Worm (Caenorhabditis elegans) whole organism, L4/young adult: Measurements from ENCODE around the gene srbc-29.
"Not testable (repeated sequence)": the region's sequence is repeated elsewhere in the genome, so short reads cannot be mapped to it uniquely, and the experiment has no call there.

Experiments used
- W03F9.2 ChIP-seq: fragments of 150-350 bp; optimal IDR thresholded peaks from 2 replicates; lab custom pipeline; 2014; ENCODE audit warnings: missing biosample characterization, missing genetic modification characterization
- dao-5 ChIP-seq: sonication (generic microtip); optimal IDR thresholded peaks from 2 replicates; lab custom pipeline; 2016; ENCODE audit warnings: missing genotype, missing genetic modification characterization, moderate library complexity, missing compliant biosample characterization
- him-1 ChIP-seq: sonication (generic microtip); optimal IDR thresholded peaks from 2 replicates; lab custom pipeline; 2016; ENCODE audit warnings: missing genotype, missing genetic modification reagents, missing genetic modification characterization, missing compliant biosample characterization

The srbc-29 gene

DNA sequence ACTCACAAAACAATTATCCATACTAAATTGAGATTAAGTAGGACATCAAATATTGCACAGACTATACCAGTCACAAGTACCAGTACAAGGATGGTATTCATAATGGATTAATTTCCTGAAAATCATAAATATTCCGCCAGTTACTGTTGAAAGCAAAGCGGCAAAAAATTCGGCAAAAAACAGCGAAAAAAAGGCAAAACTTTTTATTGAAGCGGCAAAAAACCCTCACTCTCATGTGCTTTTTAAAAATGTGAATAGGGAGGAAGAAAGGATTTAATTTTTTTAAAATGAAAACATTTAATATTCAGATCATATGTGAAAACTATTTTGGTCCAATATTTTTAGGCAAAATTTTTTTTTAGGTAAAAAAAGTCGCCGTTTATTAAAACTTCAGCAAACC lies at the start of gene srbc-29:
srbc-29 (minus strand) TSS at position 101 of the 400 bp plus-strand sequence.
- TF ChIP-seq W03F9.2 (tag; lab: Kevin White, UChicago) (no peak), dao-5 (tag; lab: Kevin White, UChicago) (no peak), him-1 (tag; lab: Kevin White, UChicago) (no peak)

DNA sequence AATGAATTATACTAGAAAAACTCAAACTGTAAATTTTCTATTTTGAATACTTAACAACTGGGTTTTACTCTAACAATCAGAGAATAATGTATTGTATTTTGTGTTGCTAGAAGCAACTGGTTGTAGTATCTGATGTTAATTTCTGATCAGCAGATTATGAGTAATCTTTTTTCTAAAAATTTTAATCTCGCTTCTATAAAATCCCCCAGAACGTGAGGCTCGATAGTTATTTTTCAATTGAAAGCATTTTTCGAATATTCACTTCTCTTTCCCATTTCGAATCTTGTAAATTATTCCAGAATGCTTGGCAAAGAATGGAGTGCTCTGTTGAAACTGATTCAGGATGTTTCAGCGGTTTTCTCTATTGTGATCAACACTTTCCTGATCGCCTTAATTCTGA lies 47.2 kb upstream of the srbc-29 start, which contains the start of gene str-227:
str-227 (plus strand) TSS at position 301 of the 400 bp plus-strand sequence.
- no peak for TF ChIP-seq dao-5 (tag; lab: Kevin White, UChicago)

DNA sequence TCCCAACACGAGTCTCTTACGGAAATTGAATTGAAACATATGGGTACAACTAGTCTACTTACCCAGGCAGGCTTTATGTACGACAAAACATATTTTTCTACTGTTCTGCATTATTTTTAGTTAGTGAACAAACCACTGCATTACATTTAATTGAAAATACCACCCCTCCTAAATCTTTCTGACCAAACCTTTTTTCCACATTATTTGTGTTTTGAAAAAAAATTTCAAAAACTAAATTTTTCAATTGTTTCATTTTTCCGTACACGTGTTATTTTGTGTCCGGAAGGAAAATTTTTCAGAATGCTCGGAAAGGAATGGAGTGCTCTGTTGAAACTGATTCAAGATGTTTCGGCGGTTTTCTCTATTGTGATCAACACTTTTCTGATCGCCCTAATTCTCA lies 41.7 kb upstream of the srbc-29 start, which contains the start of gene str-226:
str-226 (plus strand) TSS at position 301 of the 400 bp plus-strand sequence.
- no peak for TF ChIP-seq him-1 (tag; lab: Kevin White, UChicago)
- no peak for TF ChIP-seq dao-5 (tag; lab: Kevin White, UChicago)
- no peak for TF ChIP-seq W03F9.2 (tag; lab: Kevin White, UChicago)

DNA sequence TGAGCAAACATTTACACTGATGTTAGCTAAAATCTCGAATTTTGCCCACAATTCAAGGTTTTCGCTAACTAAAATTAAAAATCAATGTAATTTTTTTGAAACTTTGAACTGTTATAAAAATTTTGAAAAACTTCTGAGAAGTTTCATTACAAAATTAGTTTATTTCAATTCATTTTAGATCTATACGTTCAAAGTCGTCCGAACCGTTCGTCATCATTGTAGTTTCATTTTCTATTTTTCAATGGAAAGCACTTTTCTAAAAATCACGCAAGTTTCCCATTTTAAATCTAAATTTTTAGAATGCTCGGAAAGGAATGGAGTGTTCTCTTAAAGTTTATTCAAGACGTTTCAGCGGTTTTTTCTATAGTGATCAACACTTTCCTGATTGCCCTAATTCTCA lies 39.2 kb upstream of the srbc-29 start, which contains the start of gene str-228:
str-228 (plus strand) TSS at position 301 of the 400 bp plus-strand sequence.
- TF ChIP-seq him-1 (tag; lab: Kevin White, UChicago) (no peak), dao-5 (tag; lab: Kevin White, UChicago) (no peak), W03F9.2 (tag; lab: Kevin White, UChicago) (no peak)

DNA sequence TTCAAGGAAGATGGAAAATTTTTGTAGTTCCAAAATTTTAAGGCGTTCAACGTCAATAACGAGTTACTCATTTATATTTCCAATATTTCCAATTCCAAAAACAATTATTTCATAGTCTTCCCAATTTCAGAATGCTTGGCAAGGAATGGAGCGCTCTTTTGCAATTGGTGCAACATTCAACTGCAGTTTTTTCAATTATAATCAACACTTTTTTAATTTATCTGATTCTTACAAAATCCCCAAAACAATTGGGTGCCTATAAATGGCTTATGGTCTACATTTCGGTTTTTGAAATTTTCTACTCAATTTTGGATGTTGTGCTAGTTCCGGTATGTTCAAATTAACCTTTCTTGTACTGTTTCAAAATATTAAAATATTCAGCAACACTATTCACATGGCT lies 37.0 kb upstream of the srbc-29 start, which contains the start of gene str-225:
str-225 (plus strand) TSS at position 132 of the 400 bp plus-strand sequence.
- TF ChIP-seq W03F9.2 (tag; lab: Kevin White, UChicago) (no peak), him-1 (tag; lab: Kevin White, UChicago) (no peak)

DNA sequence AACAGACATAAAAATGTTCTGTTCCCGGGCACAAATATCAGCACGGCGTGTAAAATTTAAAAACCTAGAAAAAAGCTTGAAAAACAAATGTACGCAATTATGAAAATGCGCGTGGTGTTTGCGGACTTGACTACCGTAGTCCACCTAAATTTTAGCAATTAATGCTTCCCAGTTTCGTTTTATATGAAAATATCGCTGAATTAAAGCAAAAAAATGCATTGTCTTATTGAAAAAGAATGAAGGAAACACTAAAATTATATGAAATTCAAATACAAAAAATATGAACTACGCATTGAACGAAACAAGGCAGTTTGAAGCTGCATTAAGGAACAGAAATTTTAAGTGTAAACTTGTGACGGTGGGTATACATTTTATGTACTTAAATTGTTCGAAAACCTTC lies 35.6 kb upstream of the srbc-29 start, which contains the start of gene ugt-64:
ugt-64 (minus strand) TSS at position 101 of the 400 bp plus-strand sequence.
- not testable (repeated sequence) for TF ChIP-seq dao-5, W03F9.2, him-1 (tag; lab: Kevin White, UChicago)

DNA sequence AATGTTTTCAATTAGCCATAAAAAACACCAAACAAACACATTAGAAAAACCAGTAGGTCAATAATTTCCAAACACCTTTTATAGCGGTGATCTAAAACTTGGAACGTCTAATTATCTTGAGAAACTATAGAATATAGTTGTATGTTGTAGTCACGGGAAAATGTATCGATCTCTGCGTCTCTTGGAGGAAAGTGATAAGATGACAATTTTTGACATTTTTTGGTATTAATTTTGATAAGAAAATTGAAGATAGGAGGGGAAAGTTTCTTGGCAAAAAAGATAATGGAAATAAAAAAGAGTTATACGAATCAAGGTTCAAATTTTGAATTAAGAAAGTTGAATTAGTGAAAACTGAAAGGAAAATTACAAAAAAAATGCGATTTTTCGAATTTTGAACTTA lies 35.1 kb upstream of the srbc-29 start:
- TF ChIP-seq dao-5 (tag; lab: Kevin White, UChicago) = no peak
- no peak for TF ChIP-seq W03F9.2 (tag; lab: Kevin White, UChicago)
- TF ChIP-seq him-1 (tag; lab: Kevin White, UChicago) = no peak

DNA sequence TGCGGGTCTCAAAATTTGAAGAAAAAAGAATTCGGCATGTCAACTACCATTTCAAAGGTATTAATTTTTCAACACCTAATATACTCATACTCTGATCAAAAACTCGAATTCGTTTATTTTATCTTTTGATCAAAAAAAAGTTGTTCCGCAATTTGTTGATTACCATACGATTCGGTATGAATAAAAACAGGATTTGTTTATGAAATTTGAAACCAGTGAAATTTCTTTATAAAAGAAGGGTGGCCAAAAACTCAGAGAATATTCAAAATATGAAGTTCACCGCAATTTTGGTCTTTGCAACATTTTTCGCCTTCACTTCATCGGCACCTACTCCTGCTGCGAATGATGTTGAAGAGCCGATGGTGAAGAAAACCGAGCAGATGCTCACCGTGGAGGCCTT lies 31.4 kb upstream of the srbc-29 start, which contains the start of the genes C07G3.8 and C07G3.10:
C07G3.8 (minus strand) TSS at position 101 of the 400 bp plus-strand sequence.
C07G3.10 (plus strand) TSS at position 270 of the 400 bp plus-strand sequence.
- TF ChIP-seq W03F9.2 (tag; lab: Kevin White, UChicago) = no peak
- no peak for TF ChIP-seq him-1 (tag; lab: Kevin White, UChicago)
- TF ChIP-seq dao-5 (tag; lab: Kevin White, UChicago) = no peak

DNA sequence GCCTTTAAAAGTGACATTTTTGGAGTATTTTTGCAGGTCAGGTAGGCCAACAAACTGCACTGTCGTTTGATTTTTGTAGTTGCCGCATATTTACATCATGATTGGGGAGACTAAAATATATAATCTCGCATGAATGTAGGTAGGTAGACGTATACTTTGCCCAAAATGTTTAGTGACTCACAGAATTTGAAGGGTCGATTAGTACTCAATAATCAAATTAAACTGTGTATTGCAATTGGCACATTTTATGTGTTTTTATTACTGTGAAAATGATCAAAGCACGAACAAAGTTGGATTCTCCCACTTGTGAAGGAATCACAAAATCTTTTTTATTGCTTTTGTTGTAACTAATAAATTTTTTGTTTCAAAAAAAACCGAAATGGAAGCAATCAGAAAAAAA lies 26.2 kb upstream of the srbc-29 start, which contains the start of gene C07G3.15:
C07G3.15 (minus strand) TSS at position 101 of the 400 bp plus-strand sequence.
- no peak for TF ChIP-seq dao-5 (tag; lab: Kevin White, UChicago)
- no peak for TF ChIP-seq him-1 (tag; lab: Kevin White, UChicago)
- TF ChIP-seq W03F9.2 (tag; lab: Kevin White, UChicago) = no peak

DNA sequence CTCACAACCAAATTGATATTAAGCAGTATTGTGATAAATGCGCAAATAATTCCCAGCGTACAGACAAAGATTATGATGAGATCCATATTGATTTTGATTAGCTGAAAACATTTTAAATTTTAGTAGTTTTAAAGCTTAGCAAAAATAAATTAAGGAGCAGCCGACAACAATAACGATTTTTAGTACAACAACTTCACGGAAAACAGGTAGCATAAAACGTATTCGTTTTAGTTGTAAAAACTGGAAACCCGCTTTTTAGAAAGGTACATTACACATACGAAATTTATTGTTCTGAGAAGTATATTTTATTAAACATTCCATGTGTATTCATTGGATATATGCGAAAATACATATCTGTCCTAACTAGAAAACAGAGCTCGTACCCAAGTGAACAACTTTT lies 19.8 kb upstream of the srbc-29 start, which contains the start of gene srbc-36:
srbc-36 (minus strand) TSS at position 101 of the 400 bp plus-strand sequence.
- TF ChIP-seq dao-5 (tag; lab: Kevin White, UChicago) (no peak), W03F9.2 (tag; lab: Kevin White, UChicago) (no peak), him-1 (tag; lab: Kevin White, UChicago) (no peak)

DNA sequence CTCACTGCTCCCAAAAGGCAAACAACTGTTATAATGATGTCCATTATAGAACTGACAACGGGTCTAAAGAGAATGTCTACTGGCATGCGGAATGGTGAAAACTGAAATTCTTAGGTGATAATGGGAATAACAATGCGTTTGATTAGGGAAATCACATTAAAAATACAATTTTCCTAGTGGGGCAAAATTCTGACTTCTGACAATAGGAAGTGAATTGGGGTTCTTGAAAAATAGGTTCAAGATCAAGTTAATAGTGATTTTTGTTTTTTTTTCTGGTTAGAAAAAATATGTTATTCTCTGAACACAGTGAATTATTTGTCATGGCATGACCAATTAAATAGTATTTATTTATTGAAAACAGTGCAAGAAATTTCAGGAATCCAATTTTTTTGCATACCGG lies 16.2 kb upstream of the srbc-29 start, which contains the start of gene srbc-32:
srbc-32 (minus strand) TSS at position 101 of the 400 bp plus-strand sequence.
- TF ChIP-seq dao-5 (tag; lab: Kevin White, UChicago) (no peak), W03F9.2 (tag; lab: Kevin White, UChicago) (no peak), him-1 (tag; lab: Kevin White, UChicago) (no peak)

DNA sequence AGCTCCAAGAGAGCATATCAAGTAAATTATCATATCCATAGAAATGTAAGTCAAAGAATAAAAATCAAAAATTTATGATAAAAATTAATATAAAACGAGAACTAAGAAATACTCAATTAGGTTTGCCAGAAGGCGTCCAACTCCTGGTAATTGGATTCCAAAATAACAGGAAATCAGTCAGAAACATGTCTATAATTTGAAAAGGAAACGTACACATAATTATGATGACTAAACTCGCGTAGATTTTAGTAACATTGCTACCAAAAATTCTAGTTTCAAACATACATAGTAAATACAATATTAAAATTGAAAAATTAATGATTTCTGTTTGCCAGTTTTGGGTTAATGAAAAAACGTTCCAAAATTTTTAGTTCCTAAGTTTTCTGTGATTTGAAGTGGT lies 14.0 kb upstream of the srbc-29 start, which contains the start of gene srbc-33:
srbc-33 (minus strand) TSS at position 101 of the 400 bp plus-strand sequence.
- no peak for TF ChIP-seq him-1 (tag; lab: Kevin White, UChicago)
- TF ChIP-seq dao-5 (tag; lab: Kevin White, UChicago) = no peak
- TF ChIP-seq W03F9.2 (tag; lab: Kevin White, UChicago) = no peak

DNA sequence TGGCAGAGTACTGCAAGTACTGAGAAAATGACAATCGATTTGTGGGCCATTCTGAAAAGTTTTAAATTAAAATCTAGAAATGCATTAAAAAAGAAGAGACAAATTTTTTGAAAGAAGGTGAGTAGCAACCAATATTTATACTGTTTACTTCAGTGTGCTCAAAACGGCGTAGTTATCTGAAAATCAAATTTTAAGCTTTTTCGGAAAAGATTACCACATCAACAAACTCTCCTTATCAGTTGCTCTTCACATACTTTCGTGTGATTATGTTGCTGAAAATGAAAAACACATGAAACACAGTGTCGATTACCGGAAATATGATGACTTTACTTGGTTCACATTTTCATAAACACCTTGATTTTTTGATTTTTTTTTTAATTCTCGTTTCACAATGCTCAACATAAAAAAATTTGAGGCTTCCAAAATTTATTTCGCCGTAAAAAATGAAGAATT lies 11.9 kb upstream of the srbc-29 start, which contains the start of gene lys-7:
lys-7 (minus strand) TSS at position 51 of the 453 bp plus-strand sequence.
- TF ChIP-seq him-1 (tag; lab: Kevin White, UChicago) = no peak
- TF ChIP-seq W03F9.2 (tag; lab: Kevin White, UChicago) = no peak
- TF ChIP-seq dao-5 (tag; lab: Kevin White, UChicago) = no peak
